Fruit fly (Drosophila melanogaster) S2 (cell line): ENCODE measurements around the gene Akh.

ENCODE experiments used
- CG8478 ChIP-seq: fragments of >200 bp; optimal IDR thresholded peaks from 2 replicates; lab custom pipeline; 2018
- CTCF ChIP-seq, 2 experiments: fragments of >200 bp; optimal IDR thresholded peaks; 2 replicates each; lab custom pipeline; 2018

The Akh gene

DNA sequence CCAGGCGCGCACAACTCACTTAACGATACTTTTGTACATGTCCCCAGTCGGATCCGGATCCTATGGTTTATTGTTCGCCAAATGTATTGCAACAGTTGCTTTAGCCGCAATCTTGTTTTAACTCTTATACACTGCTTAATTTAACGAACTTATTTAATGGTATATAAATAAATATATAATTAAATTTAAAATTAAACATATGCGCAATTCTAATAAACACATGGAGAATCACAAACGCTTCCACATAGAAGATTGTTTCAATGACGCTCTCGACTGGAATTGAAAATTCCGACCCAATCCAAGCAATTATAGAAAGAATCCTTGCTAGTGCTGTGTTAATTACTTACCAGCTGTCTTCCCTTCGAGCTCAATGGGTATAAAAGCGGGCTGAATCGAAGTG lies at the start of gene Akh:
Gene Akh, plus strand, starts transcription at position 301 of the 400 bp plus-strand sequence.
- TF ChIP-seq CTCF (optimal IDR thresholded peaks at IDR 0.05; lab: Kevin White, UChicago) (no peak), CG8478 (lab: Kevin White, UChicago) (no peak)

- no peak for TF ChIP-seq CG8478 (lab: Kevin White, UChicago)
- peak in 1 of 2 experiments; percentile 44 for TF ChIP-seq CTCF (optimal IDR thresholded peaks at IDR 0.05; lab: Kevin White, UChicago)
These were observed 48.5 kb upstream of the Akh start, which contains the start of gene CG14990 for dm6 chr3L:4092705-4093257. Gene CG14990 (plus strand): TSS chr3L:4093207.

- TF ChIP-seq CG8478 (lab: Kevin White, UChicago), result no peak
- no peak for TF ChIP-seq CTCF (optimal IDR thresholded peaks at IDR 0.05; lab: Kevin White, UChicago)
These were observed 44.7 kb upstream of the Akh start for dm6 chr3L:4096546-4096945.

DNA sequence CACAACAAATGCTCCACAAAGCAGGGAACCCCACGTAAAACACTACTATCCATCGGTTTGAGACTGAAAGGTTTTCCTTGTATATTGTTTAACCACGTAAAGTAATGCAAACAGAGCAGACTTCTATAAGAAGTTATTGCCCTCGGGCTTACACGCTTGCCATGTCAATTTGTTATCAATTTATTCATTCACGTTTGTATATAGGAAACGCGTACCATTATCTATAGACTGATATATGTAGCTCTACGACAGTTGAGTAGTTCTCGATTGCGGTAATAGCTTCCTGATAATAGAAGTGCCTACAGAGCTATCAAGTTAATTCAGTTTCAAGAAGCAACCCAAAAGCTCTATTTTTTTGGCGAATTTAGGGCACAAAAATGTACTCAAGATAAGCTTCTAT lies 42.1 kb upstream of the Akh start:
- TF ChIP-seq CTCF (optimal IDR thresholded peaks at IDR 0.05; lab: Kevin White, UChicago) (no peak), CG8478 (lab: Kevin White, UChicago) (no peak)

- TF ChIP-seq CG8478 (lab: Kevin White, UChicago) (no peak), CTCF (optimal IDR thresholded peaks at IDR 0.05; lab: Kevin White, UChicago) (no peak)
These were observed 38.6 kb upstream of the Akh start, which contains the start of gene CG14995 for dm6 chr3L:4102496-4103257. Gene CG14995 (minus strand): TSS chr3L:4103256.

DNA sequence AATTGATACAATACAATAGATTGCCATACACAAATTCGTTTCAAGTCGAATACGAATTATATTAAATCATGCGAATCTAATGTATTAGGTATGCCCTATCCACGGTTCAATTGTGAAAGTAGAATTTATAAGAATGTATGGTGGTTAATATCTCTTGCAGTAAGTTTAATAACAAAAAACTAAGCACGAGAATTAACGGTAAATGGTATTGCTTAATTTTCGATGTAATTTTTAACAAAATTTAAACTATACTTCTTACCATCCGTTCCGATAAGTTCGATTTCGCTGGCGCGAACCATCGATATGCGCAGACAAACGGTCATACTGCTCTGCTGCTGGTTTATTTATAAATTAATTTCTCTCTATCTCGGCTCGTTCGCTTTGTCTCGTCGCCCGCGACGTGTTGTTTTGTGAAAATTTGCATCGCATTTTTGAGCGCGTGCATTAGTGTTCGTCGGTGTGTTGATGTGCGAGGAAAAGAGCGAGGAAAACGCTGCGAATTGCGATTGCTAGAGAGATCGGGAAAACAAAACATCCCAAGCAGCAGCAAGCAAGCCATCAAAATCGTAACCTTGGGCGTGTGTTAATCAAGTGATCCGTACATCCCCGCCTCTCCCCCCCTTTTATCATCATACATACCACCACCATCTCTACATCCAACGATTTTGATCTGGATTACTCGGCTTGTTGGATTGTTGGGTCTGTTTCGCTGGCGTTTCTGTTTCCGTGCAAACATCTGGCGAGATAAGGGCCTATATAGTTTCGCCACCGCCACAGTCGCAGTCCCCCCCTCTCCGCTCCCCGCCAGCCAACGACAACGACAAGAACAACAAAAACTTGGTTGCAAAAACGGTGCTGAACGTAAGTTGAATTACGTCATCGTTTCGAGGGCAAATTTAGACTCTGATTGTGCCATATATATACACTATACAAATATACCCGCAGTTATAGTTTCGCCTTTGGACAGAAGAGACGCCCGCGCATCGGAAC lies 37.7 kb upstream of the Akh start, which contains the start of gene Fit1:
Gene Fit1, plus strand, starts transcription at position 307 of the 990 bp plus-strand sequence.
- TF ChIP-seq CTCF (optimal IDR thresholded peaks at IDR 0.05; lab: Kevin White, UChicago), result no peak
- TF ChIP-seq CG8478 (lab: Kevin White, UChicago), result no peak

DNA sequence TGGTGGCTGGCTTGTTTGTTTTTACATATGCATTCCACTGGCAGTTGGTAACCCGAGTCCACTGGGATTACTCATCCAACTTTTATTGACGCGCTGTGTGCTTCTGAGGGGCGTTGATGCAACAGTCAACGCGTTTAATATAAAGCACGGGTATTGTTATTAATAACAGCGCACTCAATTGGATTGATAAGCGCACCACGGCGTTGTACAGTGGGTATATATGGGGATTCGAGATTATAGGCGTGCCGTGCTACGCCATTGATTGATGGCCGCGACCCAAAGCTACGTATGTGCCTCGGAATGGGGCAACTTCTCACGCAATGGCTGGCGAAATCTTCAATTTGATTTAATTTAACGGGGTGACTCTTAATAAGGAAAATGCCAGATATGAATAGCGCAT lies 34.1 kb upstream of the Akh start:
- TF ChIP-seq CTCF (optimal IDR thresholded peaks at IDR 0.05; lab: Kevin White, UChicago), result no peak
- no peak for TF ChIP-seq CG8478 (lab: Kevin White, UChicago)

- no peak for TF ChIP-seq CG8478 (lab: Kevin White, UChicago)
- TF ChIP-seq CTCF (optimal IDR thresholded peaks at IDR 0.05; lab: Kevin White, UChicago), result no peak
These were observed 33.0 kb upstream of the Akh start, which contains the start of gene Ack for dm6 chr3L:4108072-4108843. Gene Ack (plus strand): TSS chr3L:4108186.

- TF ChIP-seq CTCF (optimal IDR thresholded peaks at IDR 0.05; lab: Kevin White, UChicago) (no peak), CG8478 (lab: Kevin White, UChicago) (no peak)
These were observed 32.3 kb upstream of the Akh start for dm6 chr3L:4108844-4109494.

DNA sequence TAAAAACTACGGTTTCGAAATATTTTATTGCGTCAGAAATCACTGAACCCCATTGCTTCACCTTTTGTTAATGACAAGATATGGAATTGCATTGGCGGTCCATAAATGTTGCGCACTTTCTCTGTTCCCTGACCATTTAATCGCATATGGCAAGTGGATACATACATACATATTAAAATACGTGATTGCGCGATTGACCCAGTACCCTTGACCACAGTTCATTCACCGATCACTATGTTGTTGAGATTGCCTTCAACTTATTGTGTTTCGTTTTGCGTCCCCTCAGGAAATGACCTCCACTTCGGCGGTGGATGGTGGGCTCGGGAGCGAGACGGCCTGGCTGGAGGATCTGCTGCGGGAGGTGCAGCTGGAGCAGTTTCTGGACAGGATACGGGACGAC lies 31.1 kb upstream of the Akh start:
- no peak for TF ChIP-seq CG8478 (lab: Kevin White, UChicago)
- no peak for TF ChIP-seq CTCF (optimal IDR thresholded peaks at IDR 0.05; lab: Kevin White, UChicago)

DNA sequence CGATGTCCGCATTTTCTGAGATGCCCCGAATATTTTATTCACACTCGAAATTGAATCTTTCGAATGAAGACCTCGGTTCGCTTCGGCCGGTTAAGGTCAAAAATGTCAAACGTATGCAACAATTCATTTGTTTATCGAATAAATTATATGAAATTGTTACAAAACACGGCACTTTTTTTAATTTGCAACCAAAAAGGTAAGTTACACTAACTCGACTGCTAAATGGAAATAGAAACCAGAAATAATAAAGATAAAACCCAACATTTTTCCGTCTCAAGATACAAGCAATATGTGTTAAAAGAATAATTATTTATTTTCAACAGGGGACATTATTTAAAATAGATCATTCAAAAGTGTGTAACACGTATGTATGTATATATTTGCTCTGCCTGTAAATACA lies 27.3 kb upstream of the Akh start:
- TF ChIP-seq CTCF (optimal IDR thresholded peaks at IDR 0.05; lab: Kevin White, UChicago), result no peak
- TF ChIP-seq CG8478 (lab: Kevin White, UChicago), result no peak

- TF ChIP-seq CG8478 (lab: Kevin White, UChicago) (no peak), CTCF (optimal IDR thresholded peaks at IDR 0.05; lab: Kevin White, UChicago) (no peak)
These were observed 26.2 kb upstream of the Akh start for dm6 chr3L:4115107-4115506.

- no peak for TF ChIP-seq CTCF (optimal IDR thresholded peaks at IDR 0.05; lab: Kevin White, UChicago)
- no peak for TF ChIP-seq CG8478 (lab: Kevin White, UChicago)
These were observed 25.6 kb upstream of the Akh start for dm6 chr3L:4115701-4116100.
